Worm (Caenorhabditis elegans) whole organism, L1 larva: Measurements from ENCODE around the gene cyp-25A4.

Source experiments
- C04F5.9 ChIP-seq: sonication (generic microtip); optimal IDR thresholded peaks from 2 replicates; lab custom pipeline; 2016; ENCODE audit warnings: missing genetic modification characterization, missing compliant biosample characterization
- F16B12.6 ChIP-seq: fragments of 150-350 bp; optimal IDR thresholded peaks from 2 replicates; lab custom pipeline; 2014; ENCODE audit warnings: missing biosample characterization, missing genetic modification characterization
- blmp-1 ChIP-seq: fragments of 150-350 bp; optimal IDR thresholded peaks from 2 replicates; lab custom pipeline; 2014; ENCODE audit warnings: missing biosample characterization, missing genetic modification characterization
- efl-1 ChIP-seq, 4 experiments: fragments of 150-350 bp; optimal IDR thresholded peaks in 3 of 4; peaks in 1 of 4; 1 replicate in 1 of 4; 2 replicates in 3 of 4; lab custom pipeline; 2014; ENCODE audit warnings: missing biosample characterization in 2 of 4, missing genetic modification characterization in 2 of 4, missing genetic modification reagents in 2 of 4
- egl-27 ChIP-seq, 2 experiments: fragments of 150-350 bp in 1 of 2; sonication (generic microtip); optimal IDR thresholded peaks; 3 replicates each; lab custom pipeline; 2017 to 2018; ENCODE audit warnings: missing biosample characterization in 2 of 2, missing genetic modification characterization in 2 of 2, missing genetic modification reagents in 2 of 2
- jun-1 ChIP-seq: fragments of 150-350 bp; optimal IDR thresholded peaks from 2 replicates; lab custom pipeline; 2014; ENCODE audit warnings: missing biosample characterization, missing genetic modification reagents, missing genetic modification characterization
- lsy-2 ChIP-seq, 2 experiments: fragments of 150-350 bp; optimal IDR thresholded peaks; 2 replicates each; lab custom pipeline; 2014; ENCODE audit warnings: missing biosample characterization in 2 of 2, missing genetic modification characterization in 2 of 2
- mef-2 ChIP-seq: fragments of 150-350 bp; optimal IDR thresholded peaks from 2 replicates; lab custom pipeline; 2014; ENCODE audit warnings: missing biosample characterization, missing genetic modification characterization
- nhr-77 ChIP-seq: fragments of 150-350 bp; optimal IDR thresholded peaks from 2 replicates; lab custom pipeline; 2014; ENCODE audit warnings: missing biosample characterization, missing genetic modification characterization
- nhr-90 ChIP-seq: sonication (generic microtip); optimal IDR thresholded peaks from 2 replicates; lab custom pipeline; 2016; ENCODE audit warnings: mild to moderate bottlenecking, missing genetic modification characterization, missing compliant biosample characterization; ENCODE audit not compliant: poor library complexity
- sup-37 ChIP-seq: fragments of 200-800 bp; sonication (Bioruptor generic); optimal IDR thresholded peaks from 2 replicates; lab custom pipeline; 2018; ENCODE audit warnings: mild to moderate bottlenecking, missing genetic modification characterization, missing compliant biosample characterization
- swsn-7 ChIP-seq: sonication (generic microtip); optimal IDR thresholded peaks from 2 replicates; lab custom pipeline; 2016; ENCODE audit warnings: missing genetic modification characterization, missing compliant biosample characterization
- unc-62 ChIP-seq: fragments of 150-350 bp; optimal IDR thresholded peaks from 2 replicates; lab custom pipeline; 2014; ENCODE audit warnings: missing biosample characterization, missing genetic modification reagents, missing genetic modification characterization
- zip-4 ChIP-seq: fragments of 200-800 bp; sonication (Bioruptor generic); optimal IDR thresholded peaks from 2 replicates; lab custom pipeline; 2018; ENCODE audit warnings: mild to moderate bottlenecking, missing genetic modification characterization, moderate library complexity, missing compliant biosample characterization
- ztf-11 ChIP-seq, 2 experiments: sonication (generic microtip); optimal IDR thresholded peaks; 2 replicates each; lab custom pipeline; 2016 to 2017; ENCODE audit warnings: missing genetic modification characterization in 2 of 2, missing biosample characterization in 1 of 2, missing compliant biosample characterization in 1 of 2

Gene cyp-25A4

ce11 chrIII:3801379-3801894, 50.4 kb downstream of the cyp-25A4 start (continued):
- peak; percentile 94 to 96 for TF ChIP-seq lsy-2 (tag; optimal IDR thresholded peaks at IDR 0.05; lab: Kevin White, UChicago)
- TF ChIP-seq C04F5.9, result peak; percentile 43
- peak; percentile 89 for TF ChIP-seq nhr-90 (tag; lab: Kevin White, UChicago)
- TF ChIP-seq F16B12.6 (tag; lab: Kevin White, UChicago), result peak; percentile 51
- peak in 1 of 2 experiments; percentile 77 for TF ChIP-seq ztf-11 (tag; optimal IDR thresholded peaks at IDR 0.05; lab: Kevin White, UChicago)
- peak; percentile 93 to 96 for TF ChIP-seq egl-27 (tag; optimal IDR thresholded peaks at IDR 0.05; lab: Kevin White, UChicago)
- peak; percentile 79 for TF ChIP-seq sup-37 (GFP tag; lab: Kevin White, UChicago)
- no peak for TF ChIP-seq unc-62 (GFP tag; lab: Kevin White, UChicago)
- TF ChIP-seq mef-2 (tag; lab: Kevin White, UChicago), result peak; percentile 90
- TF ChIP-seq, all 84 proteins: peak for 66

- TF ChIP-seq zip-4 (GFP tag; lab: Kevin White, UChicago) (no peak), efl-1 (optimal IDR thresholded peaks at IDR 0.05; lab: Kevin White, UChicago) (no peak), efl-1 (GFP tag; optimal IDR thresholded peaks at IDR 0.05 in 1 of 2; lab: Kevin White, UChicago) (peak in 1 of 2 experiments; percentile 81), swsn-7 (no peak), nhr-77 (tag; lab: Kevin White, UChicago) (no peak)
Measured at ce11 chrIII:3800934-3801252, 51.0 kb downstream of the cyp-25A4 start.

- TF ChIP-seq efl-1 (optimal IDR thresholded peaks at IDR 0.05; lab: Kevin White, UChicago) (no peak), efl-1 (GFP tag; optimal IDR thresholded peaks at IDR 0.05 in 1 of 2; lab: Kevin White, UChicago) (peak in 1 of 2 experiments; percentile 41), blmp-1 (peak; percentile 80), jun-1 (tag; lab: Kevin White, UChicago) (no peak)
- TF ChIP-seq, all 84 proteins: peak for 2
Measured at ce11 chrIII:3800240-3800933, 51.5 kb downstream of the cyp-25A4 start, which contains the start of gene mtm-3. TSS of gene mtm-3 (minus strand) at chrIII:3800467.
